Worm (Caenorhabditis elegans) whole organism, L4 larva: Measurements from ENCODE around the gene nhr-129.
A peak's percentile ranks its signal among the peaks of the same experiment; 100 is the strongest.

Experiments used
- F44E2.7 ChIP-seq: fragments of 200-800 bp; sonication (Bioruptor generic); IDR thresholded peaks from 2 replicates; pipeline ENCODE4 v2.1.2; 2022; ENCODE audit warnings: missing genetic modification characterization, missing compliant biosample characterization
- F49E8.2 ChIP-seq: sonication (generic microtip); optimal IDR thresholded peaks from 2 replicates; lab custom pipeline; 2016; ENCODE audit warnings: missing compliant biosample characterization, mild to moderate bottlenecking, missing genetic modification characterization, borderline replicate concordance
- T20F7.1 ChIP-seq: fragments of 200-800 bp; sonication (Bioruptor generic); optimal IDR thresholded peaks from 2 replicates; lab custom pipeline; 2018; ENCODE audit warnings: mild to moderate bottlenecking, missing genetic modification characterization, missing compliant biosample characterization
- Y75B8A.6 ChIP-seq: fragments of 200-800 bp; sonication (Bioruptor generic); IDR thresholded peaks from 2 replicates; pipeline ENCODE4 v1.3.6; 2022; ENCODE audit warnings: missing genetic modification reagents, missing genetic modification characterization, missing compliant biosample characterization
- aha-1 ChIP-seq: fragments of 150-350 bp; peaks from one replicate; lab custom pipeline; 2014; ENCODE audit warnings: missing biosample characterization, missing genetic modification characterization
- aly-2 ChIP-seq: sonication (generic microtip); optimal IDR thresholded peaks from 2 replicates; lab custom pipeline; 2018; ENCODE audit warnings: missing biosample characterization, missing genetic modification characterization
- ceh-62 ChIP-seq: sonication (generic microtip); optimal IDR thresholded peaks from 2 replicates; lab custom pipeline; 2017; ENCODE audit warnings: missing biosample characterization, missing genetic modification characterization
- cey-2 ChIP-seq: sonication (generic microtip); optimal IDR thresholded peaks from 3 replicates; lab custom pipeline; 2017; ENCODE audit warnings: missing genetic modification characterization, mild to moderate bottlenecking, missing compliant biosample characterization, antibody characterized with exemption, borderline replicate concordance; ENCODE audit not compliant: insufficient read depth
- daf-12 ChIP-seq: fragments of 150-350 bp; optimal IDR thresholded peaks from 2 replicates; lab custom pipeline; 2014; ENCODE audit warnings: missing biosample characterization, missing genetic modification reagents, missing genetic modification characterization
- daf-16 ChIP-seq, 3 experiments: sonication (generic microtip); optimal IDR thresholded peaks; 2 replicates each; lab custom pipeline; 2016 to 2017; ENCODE audit warnings: missing genetic modification characterization in 3 of 3, missing genetic modification reagents in 3 of 3, mild to moderate bottlenecking in 2 of 3, missing compliant biosample characterization in 2 of 3, missing biosample characterization in 1 of 3, moderate library complexity in 1 of 3
- dmd-6 ChIP-seq: fragments of 200-800 bp; sonication (Bioruptor generic); IDR thresholded peaks from 2 replicates; pipeline ENCODE4 v1.3.6; 2022; ENCODE audit warnings: missing genetic modification reagents, missing genetic modification characterization, missing compliant biosample characterization
- duxl-1 ChIP-seq: sonication (generic microtip); optimal IDR thresholded peaks from 2 replicates; lab custom pipeline; 2016; ENCODE audit warnings: mild to moderate bottlenecking, missing genetic modification characterization, moderate library complexity, missing compliant biosample characterization; ENCODE audit not compliant: poor library complexity
- dve-1 ChIP-seq: sonication (generic microtip); optimal IDR thresholded peaks from 2 replicates; lab custom pipeline; 2017; ENCODE audit warnings: antibody characterized with exemption, mild to moderate bottlenecking, missing genetic modification characterization, missing compliant biosample characterization; ENCODE audit not compliant: insufficient read depth
- gei-8 ChIP-seq: fragments of 200-800 bp; sonication (Bioruptor generic); optimal IDR thresholded peaks from 2 replicates; lab custom pipeline; 2018; ENCODE audit warnings: mild to moderate bottlenecking, missing genetic modification characterization, missing compliant biosample characterization
- lin-1 ChIP-seq: fragments of 200-800 bp; sonication (Bioruptor generic); IDR thresholded peaks from 2 replicates; pipeline ENCODE4 v1.3.6; 2022; ENCODE audit warnings: missing genetic modification reagents, missing genetic modification characterization, missing compliant biosample characterization
- lin-15B ChIP-seq: fragments of 150-350 bp; sonication (generic microtip); optimal IDR thresholded peaks from 3 replicates; lab custom pipeline; 2014; ENCODE audit warnings: missing biosample characterization, missing genetic modification characterization
- mdl-1 ChIP-seq, 2 experiments: fragments of 150-350 bp in 1 of 2; sonication (generic microtip) in 1 of 2; optimal IDR thresholded peaks; 2 replicates each; lab custom pipeline; 2014 to 2017; ENCODE audit warnings: missing biosample characterization in 2 of 2, missing genetic modification characterization in 2 of 2
- mep-1 ChIP-seq: fragments of 150-350 bp; sonication (generic microtip); optimal IDR thresholded peaks from 3 replicates; lab custom pipeline; 2014; ENCODE audit warnings: missing biosample characterization, missing genetic modification characterization
- mxl-2 ChIP-seq: fragments of 200-800 bp; sonication (Bioruptor generic); conservative IDR thresholded peaks from 2 replicates; pipeline ENCODE4 v1.3.6; 2022; ENCODE audit warnings: missing genetic modification reagents, missing genetic modification characterization, missing compliant biosample characterization
- mxl-3 ChIP-seq: fragments of 200-800 bp; sonication (Bioruptor generic); optimal IDR thresholded peaks from 2 replicates; lab custom pipeline; 2018; ENCODE audit warnings: mild to moderate bottlenecking, missing genetic modification characterization, missing compliant biosample characterization
- nhr-10 ChIP-seq: fragments of 150-350 bp; optimal IDR thresholded peaks from 2 replicates; lab custom pipeline; 2014; ENCODE audit warnings: missing biosample characterization, missing genetic modification characterization
- nhr-25 ChIP-seq: sonication (generic microtip); optimal IDR thresholded peaks from 2 replicates; lab custom pipeline; 2017; ENCODE audit warnings: missing genetic modification characterization, mild to moderate bottlenecking, missing compliant biosample characterization, antibody characterized with exemption, moderate library complexity, borderline replicate concordance; ENCODE audit not compliant: insufficient read depth
- nhr-28 ChIP-seq: fragments of 150-350 bp; optimal IDR thresholded peaks from 2 replicates; lab custom pipeline; 2014; ENCODE audit warnings: missing biosample characterization, missing genetic modification characterization
- nhr-76 ChIP-seq: fragments of 150-350 bp; optimal IDR thresholded peaks from 2 replicates; lab custom pipeline; 2014; ENCODE audit warnings: missing biosample characterization, missing genetic modification characterization
- nhr-77 ChIP-seq: fragments of 150-350 bp; optimal IDR thresholded peaks from 2 replicates; lab custom pipeline; 2014; ENCODE audit warnings: missing biosample characterization, missing genetic modification characterization
- php-3 ChIP-seq: fragments of 200-800 bp; sonication (Bioruptor generic); IDR thresholded peaks from 2 replicates; pipeline ENCODE4 v1.3.6; 2022; ENCODE audit warnings: missing genetic modification reagents, missing genetic modification characterization, missing compliant biosample characterization
- pqm-1 ChIP-seq: sonication (generic microtip); optimal IDR thresholded peaks from 2 replicates; lab custom pipeline; 2017; ENCODE audit warnings: missing biosample characterization, missing genetic modification characterization
- sdz-12 ChIP-seq: fragments of 200-800 bp; sonication (Bioruptor generic); optimal IDR thresholded peaks from 2 replicates; lab custom pipeline; 2018; ENCODE audit warnings: mild to moderate bottlenecking, missing genetic modification characterization, missing compliant biosample characterization
- spr-3 ChIP-seq: fragments of 200-800 bp; sonication (Bioruptor generic); optimal IDR thresholded peaks from 2 replicates; lab custom pipeline; 2018; ENCODE audit warnings: mild to moderate bottlenecking, missing genetic modification characterization, missing compliant biosample characterization
- tag-97 ChIP-seq: fragments of 200-800 bp; sonication (Bioruptor generic); IDR thresholded peaks from 2 replicates; pipeline ENCODE4 v1.3.6; 2022; ENCODE audit warnings: missing genetic modification characterization, missing compliant biosample characterization
- tra-1 ChIP-seq: fragments of 200-800 bp; sonication (Bioruptor generic); IDR thresholded peaks from 2 replicates; pipeline ENCODE4 v1.3.6; 2022; ENCODE audit warnings: missing genetic modification reagents, missing genetic modification characterization, missing compliant biosample characterization
- unc-62 ChIP-seq, 3 experiments: fragments of 150-350 bp in 1 of 3; sonication (generic microtip); optimal IDR thresholded peaks in 2 of 3; peaks in 1 of 3; 1 replicate in 1 of 3; 2 replicates in 2 of 3; lab custom pipeline; 2014 to 2017; ENCODE audit warnings: missing biosample characterization in 3 of 3, missing genetic modification characterization in 3 of 3, missing genetic modification reagents in 3 of 3, missing genotype in 1 of 3
- zfp-3 ChIP-seq: fragments of 200-800 bp; sonication (Bioruptor generic); conservative IDR thresholded peaks from 2 replicates; pipeline ENCODE4 v1.3.6; 2022; ENCODE audit warnings: missing genetic modification reagents, missing genetic modification characterization, missing compliant biosample characterization

Gene nhr-129

ce11 chrV:13371336-13371735 is 40.5 kb upstream of the nhr-129 start (continued):
- no peak for TF ChIP-seq Y75B8A.6 (GFP tag; lab: Robert Waterston, UW)

- TF ChIP-seq duxl-1 (tag; lab: Kevin White, UChicago) (peak; percentile 26), cey-2 (tag; lab: Kevin White, UChicago) (no peak), aha-1 (tag; lab: Kevin White, UChicago) (peak; percentile 92), nhr-76 (tag; lab: Kevin White, UChicago) (no peak), nhr-25 (tag; lab: Kevin White, UChicago) (peak; percentile 23)
Observed at ce11 chrV:13370265-13370664, 39.4 kb upstream of the nhr-129 start.

ce11 chrV:13369663-13370062 is 38.8 kb upstream of the nhr-129 start:
- TF ChIP-seq dve-1 (tag; lab: Kevin White, UChicago) (peak; percentile 41), tag-97 (no peak), sdz-12 (GFP tag; lab: Kevin White, UChicago) (no peak), gei-8 (GFP tag; lab: Kevin White, UChicago) (peak; percentile 11), T20F7.1 (GFP tag; lab: Kevin White, UChicago) (peak; percentile 31), daf-16 (GFP tag; optimal IDR thresholded peaks at IDR 0.05; lab: Kevin White, UChicago) (no peak), daf-16 (tag; optimal IDR thresholded peaks at IDR 0.05; lab: Kevin White, UChicago) (peak; percentile 68), dmd-6 (GFP tag; lab: Robert Waterston, UW) (peak; percentile 77), aly-2 (tag; lab: Kevin White, UChicago) (no peak), Y75B8A.6 (GFP tag; lab: Robert Waterston, UW) (0 out of 2 replicates have a peak, but pooled peaks have one; percentile 4), daf-12 (no peak), ceh-62 (tag; lab: Kevin White, UChicago) (no peak), lin-1 (GFP tag; lab: Robert Waterston, UW) (peak; percentile 23; the same call in 1 of the 2 replicates), mxl-2 (GFP tag; lab: Robert Waterston, UW) (0 out of 2 replicates have a peak, but pooled peaks have one; percentile 11), php-3 (GFP tag; lab: Robert Waterston, UW) (0 out of 2 replicates have a peak, but pooled peaks have one; percentile 6), lin-15B (no peak), zfp-3 (GFP tag; lab: Robert Waterston, UW) (peak; percentile 64), mdl-1 (tag; optimal IDR thresholded peaks at IDR 0.05; lab: Kevin White, UChicago) (peak in 1 of 2 experiments; percentile 7), nhr-28 (tag; lab: Kevin White, UChicago) (peak; percentile 55), duxl-1 (tag; lab: Kevin White, UChicago) (no peak), spr-3 (GFP tag; lab: Kevin White, UChicago) (no peak), unc-62 (GFP tag; optimal IDR thresholded peaks at IDR 0.05 in 1 of 2; lab: Kevin White, UChicago) (peak in 1 of 2 experiments; percentile 6), unc-62 (tag; optimal IDR thresholded peaks at IDR 0.05; lab: Kevin White, UChicago) (no peak), F49E8.2 (tag; lab: Kevin White, UChicago) (no peak), F44E2.7 (GFP tag; lab: Robert Waterston, UW) (no peak), nhr-10 (tag; lab: Kevin White, UChicago) (peak; percentile 36), mxl-3 (GFP tag; lab: Kevin White, UChicago) (peak; percentile 66), mep-1 (tag; lab: Kevin White, UChicago) (peak; percentile 60), tra-1 (GFP tag; lab: Robert Waterston, UW) (peak; percentile 48; the same call in 1 of the 2 replicates), pqm-1 (tag; lab: Kevin White, UChicago) (peak; percentile 54), nhr-77 (peak; percentile 62), nhr-25 (tag; lab: Kevin White, UChicago) (peak; percentile 3)
